Worm (Caenorhabditis elegans) whole organism, L1 larva: ENCODE measurements around the gene dmd-6.

ENCODE experiments used
- F16B12.6 ChIP-seq: fragments of 150-350 bp; optimal IDR thresholded peaks from 2 replicates; lab custom pipeline; 2014; ENCODE audit warnings: missing biosample characterization, missing genetic modification characterization
- Y116A8C.19 ChIP-seq: sonication (generic microtip); optimal IDR thresholded peaks from 2 replicates; lab custom pipeline; 2016; ENCODE audit warnings: missing compliant biosample characterization, missing genetic modification characterization, borderline replicate concordance
- ceh-8 ChIP-seq: fragments of 200-800 bp; sonication (Bioruptor generic); optimal IDR thresholded peaks from 2 replicates; lab custom pipeline; 2018; ENCODE audit warnings: mild to moderate bottlenecking, missing genetic modification characterization, moderate library complexity, missing compliant biosample characterization
- ceh-82 ChIP-seq, 3 experiments: fragments of 150-350 bp in 1 of 3; sonication (generic microtip) in 2 of 3; optimal IDR thresholded peaks; 2 replicates each; lab custom pipeline; 2014 to 2017; ENCODE audit warnings: missing biosample characterization in 3 of 3, missing genetic modification characterization in 3 of 3
- ces-1 ChIP-seq: fragments of 150-350 bp; optimal IDR thresholded peaks from 2 replicates; lab custom pipeline; 2014; ENCODE audit warnings: missing biosample characterization, missing genetic modification reagents, missing genetic modification characterization
- dsc-1 ChIP-seq: sonication (generic microtip); optimal IDR thresholded peaks from 2 replicates; lab custom pipeline; 2016; ENCODE audit warnings: mild to moderate bottlenecking, missing genetic modification characterization, missing compliant biosample characterization
- efl-1 ChIP-seq, 4 experiments: fragments of 150-350 bp; optimal IDR thresholded peaks in 3 of 4; peaks in 1 of 4; 1 replicate in 1 of 4; 2 replicates in 3 of 4; lab custom pipeline; 2014; ENCODE audit warnings: missing biosample characterization in 2 of 4, missing genetic modification characterization in 2 of 4, missing genetic modification reagents in 2 of 4
- efl-3 ChIP-seq: fragments of 200-800 bp; sonication (Bioruptor generic); optimal IDR thresholded peaks from 2 replicates; lab custom pipeline; 2018; ENCODE audit warnings: mild to moderate bottlenecking, missing genetic modification characterization, missing compliant biosample characterization
- egl-13 ChIP-seq: sonication (generic microtip); optimal IDR thresholded peaks from 2 replicates; lab custom pipeline; 2016; ENCODE audit warnings: missing genotype, missing genetic modification reagents, missing genetic modification characterization, missing compliant biosample characterization
- egl-27 ChIP-seq, 2 experiments: fragments of 150-350 bp in 1 of 2; sonication (generic microtip); optimal IDR thresholded peaks; 3 replicates each; lab custom pipeline; 2017 to 2018; ENCODE audit warnings: missing biosample characterization in 2 of 2, missing genetic modification characterization in 2 of 2, missing genetic modification reagents in 2 of 2
- elt-2 ChIP-seq: sonication (generic microtip); optimal IDR thresholded peaks from 2 replicates; lab custom pipeline; 2016; ENCODE audit warnings: missing genetic modification characterization, mild to moderate bottlenecking, inconsistent platforms, missing compliant biosample characterization, missing genetic modification reagents
- elt-3 ChIP-seq, 6 experiments: fragments of 150-350 bp in 1 of 6; sonication (generic microtip); optimal IDR thresholded peaks; 2 replicates each; lab custom pipeline; 2017 to 2018; ENCODE audit warnings: missing biosample characterization in 6 of 6, missing genetic modification characterization in 6 of 6, inconsistent platforms in 1 of 6
- fkh-10 ChIP-seq: sonication (generic microtip); optimal IDR thresholded peaks from 2 replicates; lab custom pipeline; 2017; ENCODE audit warnings: missing biosample characterization, missing genetic modification reagents, missing genetic modification characterization
- fkh-8 ChIP-seq: sonication (generic microtip); optimal IDR thresholded peaks from 2 replicates; lab custom pipeline; 2016; ENCODE audit warnings: mild to moderate bottlenecking, missing genetic modification characterization, missing compliant biosample characterization
- fos-1 ChIP-seq: fragments of 150-350 bp; optimal IDR thresholded peaks from 2 replicates; lab custom pipeline; 2014; ENCODE audit warnings: missing biosample characterization, missing genetic modification characterization
- hlh-17 ChIP-seq: fragments of 200-800 bp; sonication (Bioruptor generic); optimal IDR thresholded peaks from 2 replicates; lab custom pipeline; 2018; ENCODE audit warnings: missing genetic modification characterization, mild to moderate bottlenecking, missing compliant biosample characterization, moderate library complexity, borderline replicate concordance
- hlh-4 ChIP-seq: sonication (generic microtip); optimal IDR thresholded peaks from 2 replicates; lab custom pipeline; 2016; ENCODE audit warnings: mild to moderate bottlenecking, missing genetic modification characterization, missing compliant biosample characterization
- jun-1 ChIP-seq: fragments of 150-350 bp; optimal IDR thresholded peaks from 2 replicates; lab custom pipeline; 2014; ENCODE audit warnings: missing biosample characterization, missing genetic modification reagents, missing genetic modification characterization
- lin-14 ChIP-seq: fragments of 200-800 bp; sonication (Bioruptor generic); optimal IDR thresholded peaks from 2 replicates; lab custom pipeline; 2018; ENCODE audit warnings: mild to moderate bottlenecking, missing genetic modification characterization, moderate library complexity, missing compliant biosample characterization
- lin-39 ChIP-seq: fragments of 150-350 bp; optimal IDR thresholded peaks from 2 replicates; lab custom pipeline; 2014; ENCODE audit warnings: missing biosample characterization, missing genetic modification reagents, missing genetic modification characterization
- lir-3 ChIP-seq: sonication (generic microtip); optimal IDR thresholded peaks from 2 replicates; lab custom pipeline; 2016; ENCODE audit warnings: mild to moderate bottlenecking, missing genetic modification characterization, moderate library complexity, missing compliant biosample characterization; ENCODE audit not compliant: poor library complexity
- lsy-2 ChIP-seq, 2 experiments: fragments of 150-350 bp; optimal IDR thresholded peaks; 2 replicates each; lab custom pipeline; 2014; ENCODE audit warnings: missing biosample characterization in 2 of 2, missing genetic modification characterization in 2 of 2
- mab-9 ChIP-seq: fragments of 200-800 bp; sonication (Bioruptor generic); IDR thresholded peaks from 2 replicates; pipeline ENCODE4 v1.3.6; 2022; ENCODE audit warnings: missing genetic modification reagents, missing genetic modification characterization, missing compliant biosample characterization
- mdl-1 ChIP-seq, 2 experiments: fragments of 150-350 bp; optimal IDR thresholded peaks; 2 replicates each; lab custom pipeline; 2014 to 2017; ENCODE audit warnings: missing biosample characterization in 2 of 2, missing genetic modification characterization in 2 of 2, inconsistent platforms in 1 of 2
- mef-2 ChIP-seq: fragments of 150-350 bp; optimal IDR thresholded peaks from 2 replicates; lab custom pipeline; 2014; ENCODE audit warnings: missing biosample characterization, missing genetic modification characterization
- nhr-12 ChIP-seq: sonication (generic microtip); optimal IDR thresholded peaks from 2 replicates; lab custom pipeline; 2017; ENCODE audit warnings: missing biosample characterization, missing genetic modification characterization
- nhr-20 ChIP-seq: sonication (generic microtip); optimal IDR thresholded peaks from 2 replicates; lab custom pipeline; 2016; ENCODE audit warnings: mild to moderate bottlenecking, missing genetic modification characterization, missing compliant biosample characterization
- nhr-47 ChIP-seq: sonication (generic microtip); optimal IDR thresholded peaks from 2 replicates; lab custom pipeline; 2016; ENCODE audit warnings: mild to moderate bottlenecking, missing genetic modification characterization, moderate library complexity, missing compliant biosample characterization
- nhr-71 ChIP-seq: sonication (generic microtip); optimal IDR thresholded peaks from 2 replicates; lab custom pipeline; 2016; ENCODE audit warnings: mild to moderate bottlenecking, missing genetic modification characterization, moderate library complexity, missing compliant biosample characterization
- nhr-76 ChIP-seq: sonication (generic microtip); optimal IDR thresholded peaks from 2 replicates; lab custom pipeline; 2017; ENCODE audit warnings: missing biosample characterization, missing genetic modification characterization
- nhr-77 ChIP-seq: fragments of 150-350 bp; optimal IDR thresholded peaks from 2 replicates; lab custom pipeline; 2014; ENCODE audit warnings: missing biosample characterization, missing genetic modification characterization
- pag-3 ChIP-seq: sonication (generic microtip); optimal IDR thresholded peaks from 2 replicates; lab custom pipeline; 2017; ENCODE audit warnings: missing genetic modification characterization, mild to moderate bottlenecking, missing compliant biosample characterization, antibody characterized with exemption, borderline replicate concordance; ENCODE audit not compliant: insufficient read depth
- pqm-1 ChIP-seq: sonication (generic microtip); optimal IDR thresholded peaks from 3 replicates; lab custom pipeline; 2017; ENCODE audit warnings: missing biosample characterization, missing genetic modification characterization
- rnt-1 ChIP-seq: sonication (generic microtip); optimal IDR thresholded peaks from 2 replicates; lab custom pipeline; 2016; ENCODE audit warnings: mild to moderate bottlenecking, missing genetic modification characterization, moderate library complexity, missing compliant biosample characterization
- snu-23 ChIP-seq: sonication (generic microtip); optimal IDR thresholded peaks from 2 replicates; lab custom pipeline; 2016; ENCODE audit warnings: missing genetic modification characterization, missing compliant biosample characterization
- sox-4 ChIP-seq: sonication (generic microtip); optimal IDR thresholded peaks from 2 replicates; lab custom pipeline; 2016; ENCODE audit warnings: missing genetic modification characterization, missing compliant biosample characterization
- swsn-7 ChIP-seq: sonication (generic microtip); optimal IDR thresholded peaks from 2 replicates; lab custom pipeline; 2016; ENCODE audit warnings: missing genetic modification characterization, missing compliant biosample characterization
- tbx-2 ChIP-seq: sonication (generic microtip); optimal IDR thresholded peaks from 2 replicates; lab custom pipeline; 2016; ENCODE audit warnings: missing genetic modification characterization, missing compliant biosample characterization
- unc-30 ChIP-seq: sonication (generic microtip); optimal IDR thresholded peaks from 2 replicates; lab custom pipeline; 2017; ENCODE audit warnings: missing biosample characterization, missing genetic modification characterization
- unc-86 ChIP-seq: sonication (generic microtip); optimal IDR thresholded peaks from 2 replicates; lab custom pipeline; 2016; ENCODE audit warnings: missing genetic modification characterization, missing compliant biosample characterization
- xbp-1 ChIP-seq: sonication (generic microtip); optimal IDR thresholded peaks from 2 replicates; lab custom pipeline; 2016; ENCODE audit warnings: missing genetic modification characterization, missing compliant biosample characterization
- zip-4 ChIP-seq: fragments of 200-800 bp; sonication (Bioruptor generic); optimal IDR thresholded peaks from 2 replicates; lab custom pipeline; 2018; ENCODE audit warnings: mild to moderate bottlenecking, missing genetic modification characterization, moderate library complexity, missing compliant biosample characterization
- ztf-11 ChIP-seq, 2 experiments: sonication (generic microtip); optimal IDR thresholded peaks; 2 replicates each; lab custom pipeline; 2016 to 2017; ENCODE audit warnings: missing genetic modification characterization in 2 of 2, missing biosample characterization in 1 of 2, missing compliant biosample characterization in 1 of 2

dmd-6 gene

DNA sequence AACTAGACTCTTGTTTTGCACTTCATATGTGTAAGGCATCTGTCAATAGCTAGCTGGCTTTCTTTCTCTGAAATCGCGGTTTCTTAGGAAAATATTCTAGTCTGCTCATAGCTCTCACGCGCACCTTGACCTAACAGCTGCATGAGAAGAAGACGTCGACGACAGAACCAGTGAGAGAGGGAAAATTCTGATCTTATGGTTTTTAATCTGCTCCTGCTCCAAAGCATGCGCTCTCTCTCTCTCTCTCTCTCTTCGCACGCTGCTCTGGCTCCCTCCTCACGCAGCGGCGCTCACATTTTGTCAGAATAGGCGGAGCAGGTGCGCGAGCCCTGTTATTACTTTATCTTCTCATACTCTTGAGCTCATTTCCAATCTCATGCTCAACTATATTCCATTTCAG, 5.7 kb downstream of the dmd-6 start:
- peak; percentile 29 to 31 for TF ChIP-seq lsy-2 (tag; optimal IDR thresholded peaks at IDR 0.05; lab: Kevin White, UChicago)
- peak; percentile 75 for TF ChIP-seq nhr-47 (tag; lab: Kevin White, UChicago)
- peak; percentile 21 for TF ChIP-seq jun-1 (tag; lab: Kevin White, UChicago)
- TF ChIP-seq swsn-7 (tag; lab: Kevin White, UChicago) = peak; percentile 52
- peak; percentile 34 for TF ChIP-seq tbx-2 (tag; lab: Kevin White, UChicago)
- no peak for TF ChIP-seq egl-27 (tag; optimal IDR thresholded peaks at IDR 0.05; lab: Kevin White, UChicago)
- TF ChIP-seq snu-23 = peak; percentile 35
- peak; percentile 67 for TF ChIP-seq lin-14 (GFP tag; lab: Kevin White, UChicago)
- TF ChIP-seq fkh-8 (tag; lab: Kevin White, UChicago) = peak; percentile 94
- peak in 1 of 2 experiments; percentile 3 for TF ChIP-seq efl-1 (optimal IDR thresholded peaks at IDR 0.05; lab: Kevin White, UChicago)
- TF ChIP-seq efl-1 (GFP tag; optimal IDR thresholded peaks at IDR 0.05 in 1 of 2; lab: Kevin White, UChicago) = peak in 1 of 2 experiments; percentile 19
- TF ChIP-seq pag-3 (tag; lab: Kevin White, UChicago) = no peak
- peak; percentile 47 for TF ChIP-seq sox-4 (tag; lab: Kevin White, UChicago)
- peak; percentile 63 for TF ChIP-seq dsc-1 (tag; lab: Kevin White, UChicago)
- peak; percentile 30 for TF ChIP-seq nhr-77 (tag; lab: Kevin White, UChicago)
- TF ChIP-seq mdl-1 (tag; optimal IDR thresholded peaks at IDR 0.05; lab: Kevin White, UChicago) = no peak
- peak; percentile 44 for TF ChIP-seq unc-86
- peak; percentile 85 for TF ChIP-seq nhr-71 (tag; lab: Kevin White, UChicago)
- TF ChIP-seq ceh-82 (tag; optimal IDR thresholded peaks at IDR 0.05; lab: Kevin White, UChicago) = peak in 1 of 3 experiments; percentile 58
- TF ChIP-seq egl-13 (tag; lab: Kevin White, UChicago) = peak; percentile 61
- peak; percentile 88 for TF ChIP-seq hlh-4 (tag; lab: Kevin White, UChicago)
- no peak for TF ChIP-seq elt-3 (tag; optimal IDR thresholded peaks at IDR 0.05; lab: Kevin White, UChicago)
- no peak for TF ChIP-seq efl-3 (GFP tag; lab: Kevin White, UChicago)
- peak; percentile 94 for TF ChIP-seq nhr-20 (tag; lab: Kevin White, UChicago)
- no peak for TF ChIP-seq lir-3 (tag; lab: Kevin White, UChicago)
- no peak for TF ChIP-seq nhr-12 (tag; lab: Kevin White, UChicago)
- TF ChIP-seq fkh-10 (GFP tag; lab: Kevin White, UChicago) = peak; percentile 54
- TF ChIP-seq nhr-76 (tag; lab: Kevin White, UChicago) = no peak
- no peak for TF ChIP-seq ztf-11 (tag; optimal IDR thresholded peaks at IDR 0.05; lab: Kevin White, UChicago)
- TF ChIP-seq lin-39 (tag; lab: Kevin White, UChicago) = no peak
- peak; percentile 14 for TF ChIP-seq xbp-1 (tag; lab: Kevin White, UChicago)
- TF ChIP-seq pqm-1 (tag; lab: Kevin White, UChicago) = no peak
- no peak for TF ChIP-seq mab-9 (GFP tag; lab: Robert Waterston, UW)
- TF ChIP-seq, all 84 proteins: peak for 20

DNA sequence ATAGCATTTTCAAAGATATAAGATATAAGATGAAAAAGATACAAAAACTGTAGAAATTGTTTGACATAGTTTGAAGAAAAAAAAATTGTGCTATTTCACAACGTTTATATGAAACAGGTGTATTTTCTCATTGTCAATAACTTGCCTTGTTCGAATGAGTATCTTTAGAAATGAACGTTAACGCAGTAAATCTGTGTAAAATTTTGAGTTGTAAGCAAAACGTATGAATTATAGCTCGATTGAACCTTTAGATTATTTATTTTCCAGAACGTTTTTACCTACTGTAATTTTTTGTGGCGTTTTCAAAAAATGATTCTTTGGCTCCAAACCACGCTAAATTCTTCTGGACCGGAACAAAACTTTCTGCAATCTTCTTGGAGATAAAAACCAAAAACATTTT, 15.3 kb downstream of the dmd-6 start:
- TF ChIP-seq zip-4 (GFP tag; lab: Kevin White, UChicago) (no peak), rnt-1 (tag; lab: Kevin White, UChicago) (no peak), lin-39 (tag; lab: Kevin White, UChicago) (no peak), efl-3 (GFP tag; lab: Kevin White, UChicago) (no peak), nhr-76 (tag; lab: Kevin White, UChicago) (no peak), ces-1 (no peak), xbp-1 (tag; lab: Kevin White, UChicago) (no peak), Y116A8C.19 (tag; lab: Kevin White, UChicago) (no peak)
- TF ChIP-seq, all 84 proteins: peak for 0

DNA sequence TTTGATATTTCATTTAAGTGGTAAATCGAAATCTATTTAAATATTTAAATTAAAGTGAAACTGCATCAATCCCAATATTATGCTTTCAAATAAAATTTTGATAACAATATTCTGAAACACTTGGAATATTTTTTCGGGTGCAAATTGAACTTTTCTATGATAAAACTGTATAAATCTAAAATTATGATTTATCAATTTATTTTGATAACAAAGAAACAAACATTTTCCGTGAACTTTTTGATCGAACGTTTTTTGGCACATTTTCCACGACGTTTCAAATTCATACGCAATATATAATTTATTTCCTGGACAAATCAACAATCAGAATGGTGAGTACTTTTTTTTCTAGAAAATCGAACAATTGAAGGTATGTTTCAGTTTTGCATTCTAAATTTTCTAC, 16.4 kb downstream of the dmd-6 start, which contains the start of gene irld-4:
TSS of gene irld-4 (plus strand) at position 301 of the 400 bp plus-strand sequence.
- no peak for TF ChIP-seq F16B12.6 (tag; lab: Kevin White, UChicago)
- no peak for TF ChIP-seq fkh-8 (tag; lab: Kevin White, UChicago)
- TF ChIP-seq ceh-8 (GFP tag; lab: Kevin White, UChicago) = no peak
- no peak for TF ChIP-seq hlh-17 (GFP tag; lab: Kevin White, UChicago)
- TF ChIP-seq jun-1 (tag; lab: Kevin White, UChicago) = no peak
- TF ChIP-seq unc-30 (tag; lab: Kevin White, UChicago) = no peak
- TF ChIP-seq elt-2 (tag; lab: Kevin White, UChicago) = no peak
- no peak for TF ChIP-seq nhr-76 (tag; lab: Kevin White, UChicago)
- TF ChIP-seq mef-2 (tag; lab: Kevin White, UChicago) = no peak
- no peak for TF ChIP-seq fos-1 (tag; lab: Kevin White, UChicago)
- no peak for TF ChIP-seq hlh-4 (tag; lab: Kevin White, UChicago)
